Worm (Caenorhabditis elegans): ENCODE results near the gene sfxn-5.

- TF ChIP-seq ces-1 (GFP tag; optimal IDR thresholded peaks at IDR 0.05) (no peak), pha-4 (tag; optimal IDR thresholded peaks at IDR 0.05) (no peak), cnd-1 (tag; optimal IDR thresholded peaks at IDR 0.05) (no peak), unc-62 (GFP tag; optimal IDR thresholded peaks at IDR 0.05) (no peak), nhr-76 (tag; optimal IDR thresholded peaks at IDR 0.05) (no peak), ceh-83 (GFP tag; optimal IDR thresholded peaks at IDR 0.05) (no peak), snpc-4 (tag; optimal IDR thresholded peaks at IDR 0.05) (no peak)
These were observed 45.1 kb upstream of the sfxn-5 start, which contains the start of gene F10B5.3 for ce11 chrII:8149930-8150329.

All from whole organism, mixed stage, embryonic.